Worm (Caenorhabditis elegans): Measurements from ENCODE around the gene fdgt-1.

ce11 chrII:1477975-1478374, 26.4 kb upstream of the fdgt-1 start:
- no peak for TF ChIP-seq zag-1 (tag; optimal IDR thresholded peaks at IDR 0.05)
- TF ChIP-seq jun-1 (tag; optimal IDR thresholded peaks at IDR 0.05) = no peak
- no peak for TF ChIP-seq nhr-11 (tag; optimal IDR thresholded peaks at IDR 0.05)
- no peak for TF ChIP-seq snpc-4 (tag; optimal IDR thresholded peaks at IDR 0.05)
- TF ChIP-seq ZK546.5 (tag; optimal IDR thresholded peaks at IDR 0.05) = no peak
- TF ChIP-seq hmg-11 (tag; optimal IDR thresholded peaks at IDR 0.05) = no peak
- no peak for TF ChIP-seq ztf-11 (tag; optimal IDR thresholded peaks at IDR 0.05)
- no peak for TF ChIP-seq lin-39 (tag; optimal IDR thresholded peaks at IDR 0.05)
